Worm (Caenorhabditis elegans) whole organism, late embryonic: ENCODE results near the gene C09G9.1.

ENCODE experiments used
- hlh-6 ChIP-seq: sonication (generic microtip); optimal IDR thresholded peaks from 2 replicates; lab custom pipeline; 2016; ENCODE audit warnings: missing genotype, missing genetic modification characterization, missing compliant biosample characterization
- nfya-1 ChIP-seq: sonication (generic microtip); optimal IDR thresholded peaks from 2 replicates; lab custom pipeline; 2017; ENCODE audit warnings: missing genetic modification characterization, mild to moderate bottlenecking, missing compliant biosample characterization, antibody characterized with exemption, moderate library complexity
- ref-2 ChIP-seq: sonication (generic microtip); optimal IDR thresholded peaks from 2 replicates; lab custom pipeline; 2016; ENCODE audit warnings: missing genetic modification characterization, missing compliant biosample characterization

- no peak for TF ChIP-seq nfya-1
- no peak for TF ChIP-seq ref-2
- TF ChIP-seq hlh-6 (tag; lab: Kevin White, UChicago), result no peak
Observed at ce11 chrIV:8822598-8822997, 42.7 kb downstream of the C09G9.1 start.
